Worm (Caenorhabditis elegans) whole organism, mixed stage, embryonic: ENCODE results near the gene dgk-3.

Experiments
- bed-3 ChIP-seq: fragments of 200-800 bp; sonication (Bioruptor generic); optimal IDR thresholded peaks from 3 replicates; lab custom pipeline; 2018; ENCODE audit warnings: mild to moderate bottlenecking, missing genetic modification characterization, moderate library complexity, missing compliant biosample characterization
- blmp-1 ChIP-seq: fragments of 150-350 bp; optimal IDR thresholded peaks from 2 replicates; lab custom pipeline; 2014; ENCODE audit warnings: missing biosample characterization, missing genetic modification characterization
- ceh-39 ChIP-seq: fragments of 150-350 bp; optimal IDR thresholded peaks from 2 replicates; lab custom pipeline; 2014; ENCODE audit warnings: missing biosample characterization, missing genetic modification characterization
- ceh-43 ChIP-seq: fragments of 200-800 bp; sonication (Bioruptor generic); optimal IDR thresholded peaks from 2 replicates; lab custom pipeline; 2018; ENCODE audit warnings: mild to moderate bottlenecking, missing genetic modification characterization, moderate library complexity, missing compliant biosample characterization
- ceh-83 ChIP-seq: fragments of 200-800 bp; sonication (Bioruptor generic); optimal IDR thresholded peaks from 2 replicates; lab custom pipeline; 2018; ENCODE audit warnings: mild to moderate bottlenecking, missing genetic modification characterization, missing compliant biosample characterization
- ces-1 ChIP-seq: fragments of 150-350 bp; optimal IDR thresholded peaks from 2 replicates; lab custom pipeline; 2014; ENCODE audit warnings: missing biosample characterization, missing genetic modification reagents, missing genetic modification characterization
- cnd-1 ChIP-seq: fragments of 200-800 bp; sonication (Bioruptor generic); optimal IDR thresholded peaks from 2 replicates; lab custom pipeline; 2018; ENCODE audit warnings: mild to moderate bottlenecking, missing genetic modification characterization, missing compliant biosample characterization
- drap-1 ChIP-seq: fragments of 200-800 bp; sonication (Bioruptor generic); optimal IDR thresholded peaks from 3 replicates; lab custom pipeline; 2018; ENCODE audit warnings: mild to moderate bottlenecking, missing genetic modification characterization, missing compliant biosample characterization
- elt-1 ChIP-seq: sonication (generic microtip); optimal IDR thresholded peaks from 2 replicates; lab custom pipeline; 2017; ENCODE audit warnings: missing genetic modification characterization, mild to moderate bottlenecking, missing compliant biosample characterization, antibody characterized with exemption, moderate library complexity, borderline replicate concordance; ENCODE audit not compliant: insufficient read depth
- elt-3 ChIP-seq: fragments of 150-350 bp; optimal IDR thresholded peaks from 2 replicates; lab custom pipeline; 2014; ENCODE audit warnings: missing biosample characterization, missing genetic modification characterization
- ham-2 ChIP-seq: fragments of 200-800 bp; sonication (Bioruptor generic); optimal IDR thresholded peaks from 2 replicates; lab custom pipeline; 2018; ENCODE audit warnings: mild to moderate bottlenecking, missing genetic modification characterization, missing compliant biosample characterization
- hlh-1 ChIP-seq: fragments of 150-350 bp; optimal IDR thresholded peaks from 2 replicates; lab custom pipeline; 2014; ENCODE audit warnings: missing biosample characterization, missing genetic modification reagents, missing genetic modification characterization
- lin-13 ChIP-seq: fragments of 150-350 bp; optimal IDR thresholded peaks from 2 replicates; lab custom pipeline; 2014; ENCODE audit warnings: missing biosample characterization, missing genetic modification characterization
- lin-32 ChIP-seq: fragments of 200-800 bp; sonication (Bioruptor generic); optimal IDR thresholded peaks from 2 replicates; lab custom pipeline; 2018; ENCODE audit warnings: mild to moderate bottlenecking, missing genetic modification characterization, missing compliant biosample characterization
- lsy-2 ChIP-seq: fragments of 150-350 bp; optimal IDR thresholded peaks from 2 replicates; lab custom pipeline; 2014; ENCODE audit warnings: missing biosample characterization, missing genetic modification characterization
- mep-1 ChIP-seq: fragments of 150-350 bp; optimal IDR thresholded peaks from 2 replicates; lab custom pipeline; 2017; ENCODE audit warnings: missing biosample characterization, missing genetic modification reagents, missing genetic modification characterization, inconsistent platforms
- mls-2 ChIP-seq: sonication (generic microtip); optimal IDR thresholded peaks from 2 replicates; lab custom pipeline; 2016; ENCODE audit warnings: mild to moderate bottlenecking, missing genetic modification characterization, moderate library complexity, missing compliant biosample characterization
- nhr-12 ChIP-seq: fragments of 150-350 bp; optimal IDR thresholded peaks from 2 replicates; lab custom pipeline; 2014; ENCODE audit warnings: missing biosample characterization, missing genetic modification characterization
- nhr-2 ChIP-seq: fragments of 150-350 bp; optimal IDR thresholded peaks from 2 replicates; lab custom pipeline; 2014; ENCODE audit warnings: missing biosample characterization, missing genetic modification characterization
- nhr-237 ChIP-seq: fragments of 150-350 bp; optimal IDR thresholded peaks from 2 replicates; lab custom pipeline; 2014; ENCODE audit warnings: missing biosample characterization, missing genetic modification characterization
- nhr-28 ChIP-seq: fragments of 150-350 bp; optimal IDR thresholded peaks from 2 replicates; lab custom pipeline; 2014; ENCODE audit warnings: missing biosample characterization, missing genetic modification characterization
- nhr-76 ChIP-seq: sonication (generic microtip); optimal IDR thresholded peaks from 2 replicates; lab custom pipeline; 2017; ENCODE audit warnings: missing biosample characterization, missing genetic modification characterization
- pha-4 ChIP-seq: fragments of 150-350 bp; optimal IDR thresholded peaks from 2 replicates; lab custom pipeline; 2018; ENCODE audit warnings: missing biosample characterization, missing genetic modification reagents, missing genetic modification characterization
- snpc-4 ChIP-seq: fragments of 150-350 bp; optimal IDR thresholded peaks from 2 replicates; lab custom pipeline; 2014; ENCODE audit warnings: missing biosample characterization, missing genetic modification characterization
- sptf-1 ChIP-seq: sonication (generic microtip); optimal IDR thresholded peaks from 2 replicates; lab custom pipeline; 2017; ENCODE audit warnings: mild to moderate bottlenecking, missing genetic modification characterization, moderate library complexity, missing compliant biosample characterization
- tbx-8 ChIP-seq: fragments of 200-800 bp; sonication (Bioruptor generic); optimal IDR thresholded peaks from 2 replicates; lab custom pipeline; 2018; ENCODE audit warnings: mild to moderate bottlenecking, missing genetic modification characterization, moderate library complexity, missing compliant biosample characterization
- unc-120 ChIP-seq: sonication (generic microtip); optimal IDR thresholded peaks from 2 replicates; lab custom pipeline; 2017; ENCODE audit warnings: missing genetic modification characterization, missing compliant biosample characterization; ENCODE audit not compliant: poor library complexity, severe bottlenecking
- unc-39 ChIP-seq: fragments of 150-350 bp; optimal IDR thresholded peaks from 2 replicates; lab custom pipeline; 2014; ENCODE audit warnings: missing biosample characterization, missing genetic modification characterization
- unc-62 ChIP-seq: fragments of 150-350 bp; optimal IDR thresholded peaks from 2 replicates; lab custom pipeline; 2014; ENCODE audit warnings: missing biosample characterization, missing genetic modification reagents, missing genetic modification characterization
- zip-8 ChIP-seq: fragments of 150-350 bp; optimal IDR thresholded peaks from 2 replicates; lab custom pipeline; 2014; ENCODE audit warnings: missing biosample characterization, missing genetic modification characterization
- ztf-11 ChIP-seq: fragments of 150-350 bp; optimal IDR thresholded peaks from 2 replicates; lab custom pipeline; 2014; ENCODE audit warnings: missing biosample characterization, missing genetic modification characterization

Gene dgk-3

DNA sequence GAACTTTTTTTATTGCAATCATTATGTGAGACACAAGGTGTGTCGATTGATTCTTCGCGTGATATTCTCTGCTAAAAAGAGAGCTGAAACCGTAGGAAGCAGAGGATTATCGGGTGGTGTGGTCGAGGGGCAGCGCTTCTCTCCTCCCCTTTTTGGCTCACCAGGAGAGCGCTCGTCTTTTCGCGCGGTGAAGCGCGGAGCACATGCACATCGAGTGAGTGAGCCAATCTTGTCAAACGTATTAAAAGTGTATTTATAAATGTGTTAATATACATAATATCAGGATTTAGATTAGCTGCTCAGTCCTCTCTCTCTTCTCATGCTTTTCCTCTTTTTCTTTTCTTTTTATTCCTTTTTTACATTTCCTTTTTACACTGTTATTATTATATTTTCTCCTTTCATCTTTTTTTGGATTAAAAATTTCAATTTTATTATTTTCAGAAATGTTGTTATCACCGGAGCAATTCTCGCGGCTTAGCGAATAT lies at the start of gene dgk-3:
Gene dgk-3 (plus strand): TSS at position 435 of the 485 bp plus-strand sequence.
- TF ChIP-seq lin-13 (tag; lab: Kevin White, UChicago), result no peak
- no peak for TF ChIP-seq hlh-1
- TF ChIP-seq snpc-4 (tag; lab: Kevin White, UChicago), result no peak
- TF ChIP-seq pha-4 (tag; lab: Kevin White, UChicago), result no peak
- no peak for TF ChIP-seq blmp-1 (tag; lab: Kevin White, UChicago)
- TF ChIP-seq nhr-237 (tag; lab: Kevin White, UChicago), result no peak
- no peak for TF ChIP-seq tbx-8 (GFP tag; lab: Kevin White, UChicago)
- no peak for TF ChIP-seq ceh-83 (GFP tag; lab: Kevin White, UChicago)
- no peak for TF ChIP-seq elt-1 (tag; lab: Kevin White, UChicago)
- no peak for TF ChIP-seq bed-3 (GFP tag; lab: Kevin White, UChicago)
- no peak for TF ChIP-seq ceh-39 (tag; lab: Kevin White, UChicago)
- TF ChIP-seq cnd-1 (tag; lab: Kevin White, UChicago), result no peak
- TF ChIP-seq drap-1 (GFP tag; lab: Kevin White, UChicago), result no peak
- no peak for TF ChIP-seq ham-2
- TF ChIP-seq mls-2, result no peak
- TF ChIP-seq lin-32, result no peak
- TF ChIP-seq nhr-12 (tag; lab: Kevin White, UChicago), result no peak

ce11 chrIII:9114076-9114475 lies 48.8 kb upstream of the dgk-3 start:
- TF ChIP-seq unc-39 (tag; lab: Kevin White, UChicago), result no peak
- no peak for TF ChIP-seq nhr-76
- no peak for TF ChIP-seq unc-120
- no peak for TF ChIP-seq ces-1 (GFP tag; lab: Kevin White, UChicago)
- no peak for TF ChIP-seq ham-2
- no peak for TF ChIP-seq ceh-83 (GFP tag; lab: Kevin White, UChicago)
- TF ChIP-seq unc-62 (GFP tag; lab: Kevin White, UChicago), result no peak
- TF ChIP-seq nhr-237 (tag; lab: Kevin White, UChicago), result no peak
- TF ChIP-seq sptf-1, result no peak
- TF ChIP-seq mep-1, result no peak
- no peak for TF ChIP-seq elt-3

ce11 chrIII:9114649-9115048 lies 48.2 kb upstream of the dgk-3 start, which contains the start of gene ZK512.1:
TSS of gene ZK512.1 (plus strand) at chrIII:9114949.
- TF ChIP-seq pha-4 (tag; lab: Kevin White, UChicago), result peak; percentile 24
- TF ChIP-seq lsy-2 (tag; lab: Kevin White, UChicago), result no peak
- peak; percentile 4 for TF ChIP-seq cnd-1 (tag; lab: Kevin White, UChicago)
- peak; percentile 32 for TF ChIP-seq ham-2
- TF ChIP-seq, all 35 proteins: peak for 3

- TF ChIP-seq unc-62 (GFP tag; lab: Kevin White, UChicago) (no peak), zip-8 (tag; lab: Kevin White, UChicago) (no peak), tbx-8 (GFP tag; lab: Kevin White, UChicago) (no peak), hlh-1 (no peak), nhr-2 (tag; lab: Kevin White, UChicago) (no peak), lin-32 (no peak), nhr-28 (tag; lab: Kevin White, UChicago) (no peak), ham-2 (no peak), mep-1 (no peak), ztf-11 (no peak), elt-3 (no peak), mls-2 (no peak), pha-4 (tag; lab: Kevin White, UChicago) (no peak)
These were observed 47.1 kb upstream of the dgk-3 start for ce11 chrIII:9115745-9116144.

DNA sequence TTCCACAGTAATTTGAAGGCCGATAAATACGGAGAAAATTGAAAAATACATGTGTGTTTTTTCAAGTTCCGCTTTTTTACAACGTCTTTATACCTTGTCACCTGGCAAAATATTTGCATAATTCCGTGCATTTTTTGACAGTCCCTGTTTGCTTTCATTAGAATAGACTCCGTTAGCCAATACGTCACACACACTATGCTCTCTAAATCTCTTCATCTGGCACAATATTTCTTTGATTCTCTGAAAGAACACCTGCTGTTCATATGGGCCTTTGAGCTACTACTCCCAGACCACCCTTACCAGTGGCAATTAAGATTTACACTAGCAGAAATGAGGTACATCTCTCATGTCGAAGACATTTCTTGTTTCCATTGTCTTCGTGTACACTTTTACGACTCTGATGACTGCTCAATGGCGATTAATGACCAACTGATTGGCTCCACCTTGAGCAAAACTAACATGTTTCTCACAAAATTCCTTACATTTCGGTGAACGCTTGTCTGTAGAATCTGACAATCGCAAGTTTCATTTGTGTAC lies 44.5 kb upstream of the dgk-3 start, which contains the start of gene grl-11:
Gene grl-11 (minus strand): TSS at position 51 of the 537 bp plus-strand sequence.
- peak; percentile 74 for TF ChIP-seq hlh-1
- peak; percentile 25 for TF ChIP-seq cnd-1 (tag; lab: Kevin White, UChicago)
- TF ChIP-seq lin-32, result no peak
- no peak for TF ChIP-seq ham-2
- no peak for TF ChIP-seq nhr-12 (tag; lab: Kevin White, UChicago)
- no peak for TF ChIP-seq ceh-39 (tag; lab: Kevin White, UChicago)
- TF ChIP-seq ceh-43, result no peak
